Fruit fly (Drosophila melanogaster) whole organism, embryonic: ENCODE data around the gene Dbp73D.

Experiments
- Adf1 ChIP-seq: fragments of 200-800 bp; sonication (Bioruptor generic); IDR thresholded peaks from 2 replicates; pipeline ENCODE4 v1.3.6; 2022; ENCODE audit warnings: missing biosample characterization, missing genetic modification characterization
- Atf-2 ChIP-seq: fragments of 200-800 bp; sonication (Bioruptor generic); optimal IDR thresholded peaks from 2 replicates; lab custom pipeline; 2016; ENCODE audit warnings: missing biosample characterization, missing genetic modification characterization
- Blimp-1 ChIP-seq: fragments of 200-800 bp; sonication (Bioruptor generic); optimal IDR thresholded peaks from 3 replicates; lab custom pipeline; 2018; ENCODE audit warnings: missing biosample characterization, missing genetic modification characterization, mild to moderate bottlenecking, moderate library complexity, missing genetic modification reagents
- Bteb2 ChIP-seq: fragments of 200-800 bp; sonication (Bioruptor generic); optimal IDR thresholded peaks from 2 replicates; lab custom pipeline; 2016; ENCODE audit warnings: missing biosample characterization, missing genetic modification characterization
- CG10267 ChIP-seq: fragments of 200-800 bp; sonication (Bioruptor generic); optimal IDR thresholded peaks from 2 replicates; lab custom pipeline; 2018; ENCODE audit warnings: missing biosample characterization, mild to moderate bottlenecking, missing genetic modification characterization, moderate library complexity
- CG11504 ChIP-seq: fragments of 200-800 bp; sonication (Bioruptor generic); optimal IDR thresholded peaks from 3 replicates; lab custom pipeline; 2019; ENCODE audit warnings: missing biosample characterization, mild to moderate bottlenecking, missing genetic modification characterization, moderate library complexity
- CG12219 ChIP-seq: fragments of 200-800 bp; sonication (Bioruptor generic); optimal IDR thresholded peaks from 3 replicates; lab custom pipeline; 2018; ENCODE audit warnings: missing biosample characterization, mild to moderate bottlenecking, missing genetic modification characterization
- CG15269 ChIP-seq: fragments of 200-800 bp; sonication (Bioruptor generic); optimal IDR thresholded peaks from 2 replicates; lab custom pipeline; 2018; ENCODE audit warnings: missing biosample characterization, mild to moderate bottlenecking, missing genetic modification characterization, moderate library complexity
- CG15696 ChIP-seq: fragments of 200-800 bp; sonication (Bioruptor generic); optimal IDR thresholded peaks from 2 replicates; lab custom pipeline; 2019; ENCODE audit warnings: missing biosample characterization, mild to moderate bottlenecking, missing genetic modification characterization, moderate library complexity
- CG18476 ChIP-seq: fragments of 200-800 bp; sonication (Bioruptor generic); optimal IDR thresholded peaks from 2 replicates; lab custom pipeline; 2016; ENCODE audit warnings: missing biosample characterization, mild to moderate bottlenecking, missing genetic modification characterization
- CG18599 ChIP-seq: fragments of 200-800 bp; sonication (Bioruptor generic); optimal IDR thresholded peaks from 3 replicates; lab custom pipeline; 2017; ENCODE audit warnings: missing biosample characterization, missing genetic modification characterization, mild to moderate bottlenecking, moderate library complexity, missing genetic modification reagents
- CG18764 ChIP-seq: fragments of 200-800 bp; sonication (Bioruptor generic); optimal IDR thresholded peaks from 3 replicates; lab custom pipeline; 2016; ENCODE audit warnings: missing biosample characterization, missing genetic modification characterization
- CG2199 ChIP-seq: fragments of 200-800 bp; sonication (Bioruptor generic); IDR thresholded peaks from 3 replicates; pipeline ENCODE4 v1.3.6; 2022; ENCODE audit warnings: missing biosample characterization, missing genetic modification characterization
- CG33557 ChIP-seq: fragments of 200-800 bp; sonication (Bioruptor generic); optimal IDR thresholded peaks from 2 replicates; lab custom pipeline; 2019; ENCODE audit warnings: missing biosample characterization, mild to moderate bottlenecking, missing genetic modification characterization, moderate library complexity
- CG3995 ChIP-seq: fragments of 200-800 bp; sonication (Bioruptor generic); optimal IDR thresholded peaks from 3 replicates; lab custom pipeline; 2016; ENCODE audit warnings: missing biosample characterization, missing genetic modification characterization
- CG42726 ChIP-seq: fragments of 200-800 bp; sonication (Bioruptor generic); IDR thresholded peaks from 2 replicates; pipeline ENCODE4 v1.3.6; 2022; ENCODE audit warnings: missing biosample characterization, missing genetic modification characterization; ENCODE audit not compliant: partially characterized antibody
- CG4424 ChIP-seq: fragments of 200-800 bp; sonication (Bioruptor generic); optimal IDR thresholded peaks from 3 replicates; lab custom pipeline; 2016; ENCODE audit warnings: missing biosample characterization, missing genetic modification characterization
- CG4730 ChIP-seq: fragments of 200-800 bp; sonication (Bioruptor generic); IDR thresholded peaks from 2 replicates; pipeline ENCODE4 v1.3.6; 2022; ENCODE audit warnings: missing biosample characterization, missing genetic modification characterization
- CG4820 ChIP-seq: fragments of 200-800 bp; sonication (Bioruptor generic); optimal IDR thresholded peaks from 3 replicates; lab custom pipeline; 2016; ENCODE audit warnings: missing biosample characterization, missing genetic modification characterization
- CG6654 ChIP-seq: fragments of 200-800 bp; sonication (Bioruptor generic); optimal IDR thresholded peaks from 2 replicates; lab custom pipeline; 2017; ENCODE audit warnings: missing biosample characterization, mild to moderate bottlenecking, missing genetic modification characterization
- CG7357 ChIP-seq: fragments of 200-800 bp; sonication (Bioruptor generic); IDR thresholded peaks from 3 replicates; pipeline ENCODE4 v1.3.6; 2022; ENCODE audit warnings: missing biosample characterization, missing genetic modification characterization
- CG9609 ChIP-seq: fragments of 200-800 bp; sonication (Bioruptor generic); optimal IDR thresholded peaks from 3 replicates; lab custom pipeline; 2016; ENCODE audit warnings: missing biosample characterization, missing genetic modification characterization
- CG9727 ChIP-seq: fragments of 200-800 bp; sonication (Bioruptor generic); optimal IDR thresholded peaks from 3 replicates; lab custom pipeline; 2017; ENCODE audit warnings: missing biosample characterization, mild to moderate bottlenecking, missing genetic modification characterization
- Dip3 ChIP-seq: fragments of 200-800 bp; sonication (Bioruptor generic); optimal IDR thresholded peaks from 3 replicates; lab custom pipeline; 2016; ENCODE audit warnings: missing biosample characterization, missing genetic modification characterization
- HHEX ChIP-seq: fragments of 200-800 bp; sonication (Bioruptor generic); optimal IDR thresholded peaks from 3 replicates; lab custom pipeline; 2017; ENCODE audit warnings: missing biosample characterization, mild to moderate bottlenecking, missing genetic modification characterization, missing genetic modification reagents
- HLH3B ChIP-seq: fragments of 200-800 bp; sonication (Bioruptor generic); IDR thresholded peaks from 2 replicates; pipeline ENCODE4 v1.3.6; 2022; ENCODE audit warnings: missing biosample characterization, missing genetic modification characterization
- Med ChIP-seq: fragments of 200-800 bp; sonication (Bioruptor generic); peaks from one replicate; lab custom pipeline; 2016; ENCODE audit warnings: missing biosample characterization, missing genetic modification characterization, mild to moderate bottlenecking, inconsistent platforms, moderate library complexity
- NK7.1 ChIP-seq: fragments of 200-800 bp; sonication (Bioruptor generic); optimal IDR thresholded peaks from 3 replicates; lab custom pipeline; 2016; ENCODE audit warnings: missing biosample characterization, missing genetic modification characterization
- Nf-YC ChIP-seq: fragments of 200-800 bp; optimal IDR thresholded peaks from 3 replicates; lab custom pipeline; 2019; ENCODE audit warnings: missing biosample characterization, mild to moderate bottlenecking, missing genetic modification characterization, moderate library complexity
- NfI ChIP-seq: fragments of 200-800 bp; sonication (Bioruptor generic); optimal IDR thresholded peaks from 3 replicates; lab custom pipeline; 2018; ENCODE audit warnings: missing biosample characterization, mild to moderate bottlenecking, missing genetic modification characterization, moderate library complexity
- Poxn ChIP-seq: fragments of 200-800 bp; sonication (Bioruptor generic); IDR thresholded peaks from 2 replicates; pipeline ENCODE4 v1.3.6; 2022; ENCODE audit warnings: missing biosample characterization, missing genetic modification characterization
- Six4 ChIP-seq: fragments of 200-800 bp; sonication (Bioruptor generic); optimal IDR thresholded peaks from 2 replicates; lab custom pipeline; 2016; ENCODE audit warnings: missing biosample characterization, missing genetic modification characterization
- Sox100B ChIP-seq: fragments of 200-800 bp; sonication (Bioruptor generic); optimal IDR thresholded peaks from 3 replicates; lab custom pipeline; 2018; ENCODE audit warnings: missing biosample characterization, mild to moderate bottlenecking, missing genetic modification characterization
- Taf1 ChIP-seq: fragments of 200-800 bp; sonication (Bioruptor generic); IDR thresholded peaks from 2 replicates; pipeline ENCODE4 v1.3.6; 2022; ENCODE audit warnings: missing biosample characterization, missing genetic modification characterization
- ase ChIP-seq: fragments of 200-800 bp; sonication (Bioruptor generic); IDR thresholded peaks from 3 replicates; pipeline ENCODE4 v1.3.6; 2022; ENCODE audit warnings: missing biosample characterization, missing genetic modification characterization
- chn ChIP-seq: fragments of 200-800 bp; sonication (Bioruptor generic); optimal IDR thresholded peaks from 2 replicates; lab custom pipeline; 2016; ENCODE audit warnings: missing biosample characterization, missing genetic modification characterization
- dmrt11E ChIP-seq: fragments of 200-800 bp; sonication (Bioruptor generic); optimal IDR thresholded peaks from 3 replicates; lab custom pipeline; 2018; ENCODE audit warnings: missing biosample characterization, mild to moderate bottlenecking, missing genetic modification characterization, moderate library complexity
- grau ChIP-seq: fragments of 200-800 bp; optimal IDR thresholded peaks from 3 replicates; lab custom pipeline; 2019; ENCODE audit warnings: missing biosample characterization, mild to moderate bottlenecking, missing genetic modification characterization, moderate library complexity
- nmo ChIP-seq: fragments of 200-800 bp; sonication (Bioruptor generic); optimal IDR thresholded peaks from 2 replicates; lab custom pipeline; 2018; ENCODE audit warnings: missing biosample characterization, mild to moderate bottlenecking, missing genetic modification characterization, moderate library complexity
- pb ChIP-seq: fragments of 200-800 bp; sonication (Bioruptor generic); optimal IDR thresholded peaks from 3 replicates; lab custom pipeline; 2016; ENCODE audit warnings: missing biosample characterization, missing genetic modification characterization
- pros ChIP-seq: fragments of 200-800 bp; sonication (Bioruptor generic); optimal IDR thresholded peaks from 3 replicates; lab custom pipeline; 2019; ENCODE audit warnings: missing biosample characterization, mild to moderate bottlenecking, missing genetic modification characterization, moderate library complexity
- ranshi ChIP-seq: fragments of 200-800 bp; sonication (Bioruptor generic); IDR thresholded peaks from 2 replicates; pipeline ENCODE4 v1.3.6; 2022; ENCODE audit warnings: missing biosample characterization, missing genetic modification characterization
- sc ChIP-seq, 3 experiments: fragments of >200 bp in 2 of 3; fragments of 200-800 bp in 1 of 3; sonication (Bioruptor generic) in 1 of 3; optimal IDR thresholded peaks; 2 replicates in 2 of 3; 3 replicates in 1 of 3; lab custom pipeline; 2017; ENCODE audit warnings: mild to moderate bottlenecking in 1 of 3, missing biosample characterization in 1 of 3, missing genetic modification characterization in 1 of 3, missing genetic modification reagents in 1 of 3
- sna ChIP-seq: fragments of 200-800 bp; sonication (Bioruptor generic); IDR thresholded peaks from 2 replicates; pipeline ENCODE4 v1.3.6; 2022; ENCODE audit warnings: missing biosample characterization, missing genetic modification characterization; ENCODE audit not compliant: partially characterized antibody
- twi ChIP-seq: fragments of 200-800 bp; optimal IDR thresholded peaks from 2 replicates; lab custom pipeline; 2019; ENCODE audit warnings: missing biosample characterization, mild to moderate bottlenecking, missing genetic modification characterization, moderate library complexity
- yki ChIP-seq: fragments of >200 bp; optimal IDR thresholded peaks from 3 replicates; lab custom pipeline; 2018

The Dbp73D gene

DNA sequence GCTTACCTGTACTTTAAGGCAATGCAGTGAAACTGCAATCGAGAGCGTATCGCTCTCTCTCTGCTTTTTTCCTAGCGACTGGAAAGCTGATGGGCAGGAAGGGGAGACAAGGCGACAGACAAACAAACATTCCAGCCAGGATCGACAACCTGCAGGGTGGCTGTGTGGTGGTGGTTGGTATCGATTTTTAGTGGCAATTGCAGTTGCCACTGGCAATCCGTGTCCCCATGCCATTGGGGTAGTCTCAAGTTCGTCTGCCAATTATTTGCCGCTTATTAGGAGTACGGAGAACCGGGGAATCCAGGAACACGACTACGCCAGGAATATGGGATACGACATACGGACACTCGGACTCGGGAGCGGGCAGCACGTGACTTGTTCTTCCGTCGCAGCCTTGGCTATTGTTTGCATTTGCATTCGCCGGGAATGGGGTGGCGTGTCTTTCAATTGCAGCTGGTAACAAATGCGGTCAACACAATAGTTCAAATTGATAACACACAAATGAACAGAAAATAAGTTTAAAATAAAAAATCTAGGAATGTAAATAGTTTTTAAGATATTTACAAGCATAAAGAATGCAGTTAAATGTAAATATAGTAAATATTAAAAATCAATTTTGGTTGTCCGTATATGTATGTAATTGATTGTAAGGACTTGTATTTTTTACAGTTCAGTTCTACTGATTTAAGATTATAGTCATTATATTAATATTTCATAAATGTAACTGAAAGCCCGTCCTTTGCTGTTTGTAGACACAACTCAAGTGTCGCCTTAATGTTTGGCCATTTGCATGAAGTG, 16.2 kb upstream of the Dbp73D start (continued):
- TF ChIP-seq chn (GFP tag; lab: Kevin White, UChicago), result no peak
- no peak for TF ChIP-seq CG6654 (GFP tag; lab: Kevin White, UChicago)
- TF ChIP-seq twi, result no peak
- TF ChIP-seq HLH3B (GFP tag; lab: Robert Waterston, UW), result no peak
- no peak for TF ChIP-seq CG7357 (GFP tag; lab: Robert Waterston, UW)
- TF ChIP-seq Taf1 (GFP tag; lab: Robert Waterston, UW), result no peak

dm6 chr3L:16743906-16744704, 13.5 kb upstream of the Dbp73D start:
- peak; percentile 13 for TF ChIP-seq Six4 (GFP tag; lab: Kevin White, UChicago)
- no peak for TF ChIP-seq CG3995
- no peak for TF ChIP-seq Bteb2 (GFP tag; lab: Kevin White, UChicago)
- peak; percentile 22 for TF ChIP-seq Sox100B (GFP tag; lab: Kevin White, UChicago)
- no peak for TF ChIP-seq CG12219 (GFP tag; lab: Kevin White, UChicago)
- peak; percentile 99 for TF ChIP-seq CG4820 (GFP tag; lab: Kevin White, UChicago)
- TF ChIP-seq nmo (GFP tag; lab: Kevin White, UChicago), result peak; percentile 52
- no peak for TF ChIP-seq HHEX
- no peak for TF ChIP-seq Adf1 (GFP tag; lab: Robert Waterston, UW)
- peak; percentile 63 for TF ChIP-seq CG9727
- no peak for TF ChIP-seq CG4730 (GFP tag; lab: Robert Waterston, UW)
- no peak for TF ChIP-seq CG15269 (tag; lab: Kevin White, UChicago)
- TF ChIP-seq CG11504 (tag; lab: Kevin White, UChicago), result no peak
- TF ChIP-seq NfI (GFP tag; lab: Kevin White, UChicago), result no peak
- peak; percentile 13 for TF ChIP-seq CG18599
- TF ChIP-seq Atf-2 (GFP tag; lab: Kevin White, UChicago), result no peak
- peak; percentile 50 for TF ChIP-seq Med (GFP tag; lab: Kevin White, UChicago)
- TF ChIP-seq CG33557, result peak; percentile 13
- peak; percentile 64 for TF ChIP-seq dmrt11E (tag; lab: Kevin White, UChicago)
- no peak for TF ChIP-seq sc (optimal IDR thresholded peaks at IDR 0.05; lab: Kevin White, UChicago)
- no peak for TF ChIP-seq sc (GFP tag; optimal IDR thresholded peaks at IDR 0.05; lab: Kevin White, UChicago)
- TF ChIP-seq pros (GFP tag; lab: Kevin White, UChicago), result peak; percentile 99
- no peak for TF ChIP-seq CG18764 (GFP tag; lab: Kevin White, UChicago)
- TF ChIP-seq CG9609 (GFP tag; lab: Kevin White, UChicago), result no peak
- TF ChIP-seq sna (GFP tag; lab: Robert Waterston, UW), result no peak
- TF ChIP-seq Blimp-1, result peak; percentile 51
- no peak for TF ChIP-seq yki (lab: Kevin White, UChicago)
- TF ChIP-seq ranshi, result no peak
- peak; percentile 59; the same call in 1 of the 3 replicates for TF ChIP-seq CG2199 (GFP tag; lab: Robert Waterston, UW)
- TF ChIP-seq grau, result peak; percentile 94
- no peak for TF ChIP-seq NK7.1 (GFP tag; lab: Kevin White, UChicago)
- no peak for TF ChIP-seq ase (GFP tag; lab: Robert Waterston, UW)
- no peak for TF ChIP-seq CG18476 (GFP tag; lab: Kevin White, UChicago)
- no peak for TF ChIP-seq Dip3
- no peak for TF ChIP-seq Poxn (GFP tag; lab: Robert Waterston, UW)
- no peak for TF ChIP-seq Nf-YC (tag; lab: Kevin White, UChicago)
- peak; percentile 76 for TF ChIP-seq CG15696 (tag; lab: Kevin White, UChicago)
- TF ChIP-seq CG10267 (tag; lab: Kevin White, UChicago), result peak; percentile 68
- TF ChIP-seq pb (GFP tag; lab: Kevin White, UChicago), result no peak
- TF ChIP-seq CG42726 (GFP tag; lab: Robert Waterston, UW), result no peak
- peak; percentile 25 for TF ChIP-seq CG4424 (GFP tag; lab: Kevin White, UChicago)
